Worm (Caenorhabditis elegans): Measurements from ENCODE around the gene npp-16.

DNA sequence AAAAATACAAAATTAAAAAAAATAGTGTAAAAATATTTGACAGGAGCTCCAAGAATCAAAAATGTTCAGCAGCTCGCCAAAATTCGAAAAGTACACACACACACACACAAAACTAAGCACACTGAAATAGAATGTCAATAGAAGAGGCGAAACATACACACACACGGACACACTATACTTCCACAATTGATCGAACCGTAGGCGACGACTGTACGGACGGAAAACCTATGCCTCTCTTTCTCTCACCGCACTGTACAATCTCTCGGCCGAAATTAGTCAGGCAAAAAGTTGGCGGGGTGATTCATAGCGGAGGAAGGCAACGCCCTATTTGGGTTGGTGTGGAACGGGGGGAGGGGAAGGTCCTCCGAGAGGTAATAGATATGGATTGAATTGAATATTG is 31.8 kb downstream of the npp-16 start:
- TF ChIP-seq zip-4 (GFP tag; optimal IDR thresholded peaks at IDR 0.05): no peak
- TF ChIP-seq ceh-63 (GFP tag; optimal IDR thresholded peaks at IDR 0.05): no peak
- no peak for TF ChIP-seq egl-27 (tag; optimal IDR thresholded peaks at IDR 0.05)
- no peak for TF ChIP-seq zag-1 (tag; optimal IDR thresholded peaks at IDR 0.05)
- TF ChIP-seq nhr-28 (tag; optimal IDR thresholded peaks at IDR 0.05): no peak
- no peak for TF ChIP-seq dpl-1 (GFP tag; optimal IDR thresholded peaks at IDR 0.05)
- no peak for TF ChIP-seq nhr-77 (tag; optimal IDR thresholded peaks at IDR 0.05)
- TF ChIP-seq sox-4 (tag; optimal IDR thresholded peaks at IDR 0.05): no peak
- TF ChIP-seq ztf-11 (tag; optimal IDR thresholded peaks at IDR 0.05): no peak
- TF ChIP-seq nhr-76 (tag; optimal IDR thresholded peaks at IDR 0.05): no peak

All from whole organism, L1 larva.